Worm (Caenorhabditis elegans) whole organism, young adult: ENCODE data around the gene sms-5.

ENCODE experiments used
- B0261.1 ChIP-seq: sonication (generic microtip); optimal IDR thresholded peaks from 2 replicates; lab custom pipeline; 2016; ENCODE audit warnings: mild to moderate bottlenecking, missing genetic modification characterization, moderate library complexity, missing compliant biosample characterization
- C17E4.6 ChIP-seq: fragments of 200-800 bp; sonication (Bioruptor generic); IDR thresholded peaks from 2 replicates; pipeline ENCODE4 v1.3.6; 2022; ENCODE audit warnings: missing genetic modification reagents, missing genetic modification characterization, missing compliant biosample characterization
- F10E7.11 ChIP-seq: sonication (generic microtip); optimal IDR thresholded peaks from 2 replicates; lab custom pipeline; 2017; ENCODE audit warnings: mild to moderate bottlenecking, missing genetic modification characterization, moderate library complexity, missing compliant biosample characterization
- F57A8.1 ChIP-seq: fragments of 200-800 bp; sonication (Bioruptor generic); optimal IDR thresholded peaks from 2 replicates; lab custom pipeline; 2018; ENCODE audit warnings: mild to moderate bottlenecking, missing genetic modification characterization, moderate library complexity, missing compliant biosample characterization
- K11D2.4 ChIP-seq: fragments of 200-800 bp; sonication (Bioruptor generic); IDR thresholded peaks from 2 replicates; pipeline ENCODE4 v1.3.6; 2022; ENCODE audit warnings: missing genetic modification reagents, missing genetic modification characterization, missing compliant biosample characterization
- T07F8.4 ChIP-seq: sonication (generic microtip); optimal IDR thresholded peaks from 2 replicates; lab custom pipeline; 2016; ENCODE audit warnings: mild to moderate bottlenecking, missing genetic modification characterization, moderate library complexity, missing compliant biosample characterization
- Y67H2A.10 ChIP-seq: fragments of 200-800 bp; sonication (Bioruptor generic); conservative IDR thresholded peaks from 2 replicates; pipeline ENCODE4 v1.3.6; 2022; ENCODE audit warnings: missing genetic modification reagents, missing genetic modification characterization, missing compliant biosample characterization
- Y79H2A.3 ChIP-seq: fragments of 200-800 bp; sonication (Bioruptor generic); conservative IDR thresholded peaks from 2 replicates; pipeline ENCODE4 v1.3.6; 2022; ENCODE audit warnings: missing genetic modification reagents, missing genetic modification characterization, missing compliant biosample characterization
- Y95B8A.8 ChIP-seq: fragments of 200-800 bp; sonication (Bioruptor generic); IDR thresholded peaks from 2 replicates; pipeline ENCODE4 v1.3.6; 2022; ENCODE audit warnings: missing genetic modification reagents, missing genetic modification characterization, missing compliant biosample characterization
- ama-1 ChIP-seq, 3 experiments: fragments of 150-350 bp in 1 of 3; sonication (generic microtip) in 2 of 3; optimal IDR thresholded peaks; 2 replicates each; lab custom pipeline; 2014 to 2018; ENCODE audit warnings: missing biosample characterization in 2 of 3, missing genetic modification characterization in 2 of 3, missing genetic modification reagents in 2 of 3
- athp-1 ChIP-seq: sonication (generic microtip); optimal IDR thresholded peaks from 2 replicates; lab custom pipeline; 2017; ENCODE audit warnings: mild to moderate bottlenecking, missing genetic modification characterization, missing compliant biosample characterization
- attf-6 ChIP-seq: fragments of 200-800 bp; sonication (Bioruptor generic); IDR thresholded peaks from 2 replicates; pipeline ENCODE4 v1.3.6; 2022; ENCODE audit warnings: missing genetic modification reagents, missing genetic modification characterization, missing compliant biosample characterization
- bed-2 ChIP-seq: fragments of 200-800 bp; sonication (Bioruptor generic); IDR thresholded peaks from 2 replicates; pipeline ENCODE4 v1.3.6; 2022; ENCODE audit warnings: missing genetic modification reagents, missing genetic modification characterization, missing compliant biosample characterization
- ccch-3 ChIP-seq: fragments of 200-800 bp; sonication (Bioruptor generic); optimal IDR thresholded peaks from 2 replicates; lab custom pipeline; 2018; ENCODE audit warnings: mild to moderate bottlenecking, missing genetic modification characterization, missing compliant biosample characterization
- ceh-100 ChIP-seq: fragments of 200-800 bp; sonication (Bioruptor generic); IDR thresholded peaks from 2 replicates; pipeline ENCODE4 v1.3.6; 2022; ENCODE audit warnings: missing genetic modification reagents, missing genetic modification characterization, missing compliant biosample characterization
- dox-1 ChIP-seq: fragments of 200-800 bp; sonication (Bioruptor generic); IDR thresholded peaks from 2 replicates; pipeline ENCODE4 v1.3.6; 2022; ENCODE audit warnings: missing genetic modification reagents, missing genetic modification characterization, missing compliant biosample characterization
- egl-44 ChIP-seq: fragments of 200-800 bp; sonication (Bioruptor generic); IDR thresholded peaks from 2 replicates; pipeline ENCODE4 v1.3.6; 2022; ENCODE audit warnings: missing genetic modification reagents, missing genetic modification characterization, missing compliant biosample characterization
- ekl-4 ChIP-seq: fragments of 200-800 bp; sonication (Bioruptor generic); IDR thresholded peaks from 2 replicates; pipeline ENCODE4 v1.3.6; 2022; ENCODE audit warnings: missing genetic modification reagents, missing genetic modification characterization, missing compliant biosample characterization
- ets-4 ChIP-seq: fragments of 200-800 bp; sonication (Bioruptor generic); optimal IDR thresholded peaks from 2 replicates; lab custom pipeline; 2018; ENCODE audit warnings: mild to moderate bottlenecking, missing genetic modification characterization, missing compliant biosample characterization
- fkh-3 ChIP-seq: sonication (generic microtip); optimal IDR thresholded peaks from 2 replicates; lab custom pipeline; 2016; ENCODE audit warnings: mild to moderate bottlenecking, missing genetic modification characterization, missing compliant biosample characterization
- hlh-26 ChIP-seq: fragments of 200-800 bp; sonication (Bioruptor generic); conservative IDR thresholded peaks from 2 replicates; pipeline ENCODE4 v1.3.6; 2022; ENCODE audit warnings: missing genetic modification reagents, missing genetic modification characterization, missing compliant biosample characterization
- hmg-1.2 ChIP-seq: fragments of 200-800 bp; sonication (Bioruptor generic); IDR thresholded peaks from 2 replicates; pipeline ENCODE4 v1.3.6; 2022; ENCODE audit warnings: missing genetic modification reagents, missing genetic modification characterization, missing compliant biosample characterization
- hmg-20 ChIP-seq: fragments of 200-800 bp; sonication (Bioruptor generic); IDR thresholded peaks from 2 replicates; pipeline ENCODE4 v1.3.6; 2022; ENCODE audit warnings: missing genetic modification reagents, missing genetic modification characterization, missing compliant biosample characterization
- lag-1 ChIP-seq: fragments of 200-800 bp; sonication (Bioruptor generic); IDR thresholded peaks from 2 replicates; pipeline ENCODE4 v1.3.6; 2022; ENCODE audit warnings: missing genetic modification reagents, missing genetic modification characterization, missing compliant biosample characterization
- let-526 ChIP-seq: fragments of 200-800 bp; sonication (Bioruptor generic); IDR thresholded peaks from 2 replicates; pipeline ENCODE4 v1.3.6; 2022; ENCODE audit warnings: missing genetic modification reagents, missing genetic modification characterization, missing compliant biosample characterization
- let-607 ChIP-seq, 2 experiments: fragments of 200-800 bp in 1 of 2; sonication (Bioruptor generic) in 1 of 2; sonication (generic microtip) in 1 of 2; optimal IDR thresholded peaks; 2 replicates each; lab custom pipeline; 2016 to 2018; ENCODE audit warnings: mild to moderate bottlenecking in 2 of 2, missing compliant biosample characterization in 2 of 2, missing genetic modification characterization in 2 of 2, moderate library complexity in 2 of 2, missing genotype in 1 of 2
- lin-40 ChIP-seq: sonication (generic microtip); optimal IDR thresholded peaks from 2 replicates; lab custom pipeline; 2016; ENCODE audit warnings: missing genetic modification characterization, mild to moderate bottlenecking, missing compliant biosample characterization, missing genotype, missing genetic modification reagents
- lsl-1 ChIP-seq: fragments of 200-800 bp; sonication (Bioruptor generic); optimal IDR thresholded peaks from 2 replicates; lab custom pipeline; 2018; ENCODE audit warnings: mild to moderate bottlenecking, missing genetic modification characterization, moderate library complexity, missing compliant biosample characterization
- madf-10 ChIP-seq: sonication (generic microtip); optimal IDR thresholded peaks from 2 replicates; lab custom pipeline; 2016; ENCODE audit warnings: mild to moderate bottlenecking, missing genetic modification characterization, missing compliant biosample characterization
- madf-6 ChIP-seq: fragments of 200-800 bp; sonication (Bioruptor generic); IDR thresholded peaks from 2 replicates; pipeline ENCODE4 v1.3.6; 2022; ENCODE audit warnings: missing genetic modification reagents, missing genetic modification characterization, missing compliant biosample characterization
- madf-8 ChIP-seq: fragments of 200-800 bp; sonication (Bioruptor generic); conservative IDR thresholded peaks from 2 replicates; pipeline ENCODE4 v1.3.6; 2022; ENCODE audit warnings: missing genetic modification reagents, missing genetic modification characterization, missing compliant biosample characterization
- mcd-1 ChIP-seq: fragments of 200-800 bp; sonication (Bioruptor generic); IDR thresholded peaks from 2 replicates; pipeline ENCODE4 v1.3.6; 2022; ENCODE audit warnings: missing genetic modification reagents, missing genetic modification characterization, missing compliant biosample characterization
- mel-28 ChIP-seq: sonication (generic microtip); optimal IDR thresholded peaks from 2 replicates; lab custom pipeline; 2016; ENCODE audit warnings: borderline replicate concordance, mild to moderate bottlenecking, missing genetic modification characterization, missing compliant biosample characterization
- mxl-1 ChIP-seq: sonication (generic microtip); optimal IDR thresholded peaks from 2 replicates; lab custom pipeline; 2016; ENCODE audit warnings: missing genetic modification characterization, missing compliant biosample characterization
- nfyb-1 ChIP-seq: fragments of 200-800 bp; sonication (Bioruptor generic); IDR thresholded peaks from 2 replicates; pipeline ENCODE4 v1.3.6; 2022; ENCODE audit warnings: missing genetic modification reagents, missing genetic modification characterization, missing compliant biosample characterization
- nhr-179 ChIP-seq: sonication (generic microtip); optimal IDR thresholded peaks from 2 replicates; lab custom pipeline; 2016; ENCODE audit warnings: mild to moderate bottlenecking, missing genetic modification characterization, missing compliant biosample characterization
- nhr-90 ChIP-seq: sonication (generic microtip); optimal IDR thresholded peaks from 2 replicates; lab custom pipeline; 2016; ENCODE audit warnings: missing genotype, mild to moderate bottlenecking, missing genetic modification characterization, missing compliant biosample characterization
- pbrm-1 ChIP-seq: fragments of 200-800 bp; sonication (Bioruptor generic); IDR thresholded peaks from 2 replicates; pipeline ENCODE4 v1.3.6; 2022; ENCODE audit warnings: missing genetic modification reagents, missing genetic modification characterization, missing compliant biosample characterization
- pha-4 ChIP-seq: fragments of 150-350 bp; sonication (generic microtip); optimal IDR thresholded peaks from 2 replicates; lab custom pipeline; 2014; ENCODE audit warnings: missing biosample characterization, missing genetic modification reagents, missing genetic modification characterization
- rec-8 ChIP-seq, 2 experiments: sonication (generic microtip); optimal IDR thresholded peaks; 2 replicates each; lab custom pipeline; 2016; ENCODE audit warnings: mild to moderate bottlenecking in 2 of 2, missing genetic modification characterization in 2 of 2, missing genetic modification reagents in 2 of 2, missing genotype in 2 of 2, missing biosample characterization in 1 of 2, missing compliant biosample characterization in 1 of 2, moderate library complexity in 1 of 2
- snpc-3.4 ChIP-seq: sonication (generic microtip); optimal IDR thresholded peaks from 2 replicates; lab custom pipeline; 2017; ENCODE audit warnings: missing genetic modification characterization, mild to moderate bottlenecking, missing compliant biosample characterization, antibody characterized with exemption, moderate library complexity, missing genotype, missing genetic modification reagents
- somi-1 ChIP-seq: fragments of 200-800 bp; sonication (Bioruptor generic); optimal IDR thresholded peaks from 2 replicates; lab custom pipeline; 2018; ENCODE audit warnings: mild to moderate bottlenecking, missing genetic modification characterization, missing compliant biosample characterization
- xnd-1 ChIP-seq: sonication (generic microtip); optimal IDR thresholded peaks from 2 replicates; lab custom pipeline; 2016; ENCODE audit warnings: missing genotype, missing genetic modification reagents, missing genetic modification characterization, missing compliant biosample characterization
- zfh-2 ChIP-seq: fragments of 200-800 bp; sonication (Bioruptor generic); conservative IDR thresholded peaks from 2 replicates; pipeline ENCODE4 v1.3.6; 2022; ENCODE audit warnings: missing genetic modification reagents, missing genetic modification characterization, missing compliant biosample characterization
- ztf-28 ChIP-seq: fragments of 200-800 bp; sonication (Bioruptor generic); IDR thresholded peaks from 2 replicates; pipeline ENCODE4 v1.3.6; 2022; ENCODE audit warnings: missing genetic modification reagents, missing genetic modification characterization, missing compliant biosample characterization

Gene sms-5

ce11 chrII:508603-509002, 13.4 kb downstream of the sms-5 start:
- TF ChIP-seq xnd-1 (tag; lab: Kevin White, UChicago) (no peak), lag-1 (GFP tag; lab: Robert Waterston, UW) (no peak), F10E7.11 (tag; lab: Kevin White, UChicago) (no peak), ets-4 (GFP tag; lab: Kevin White, UChicago) (no peak), lsl-1 (GFP tag; lab: Kevin White, UChicago) (no peak), mxl-1 (tag; lab: Kevin White, UChicago) (no peak), C17E4.6 (GFP tag; lab: Robert Waterston, UW) (no peak), snpc-3.4 (tag; lab: Kevin White, UChicago) (no peak), hmg-20 (GFP tag; lab: Robert Waterston, UW) (no peak)

- TF ChIP-seq ama-1 (optimal IDR thresholded peaks at IDR 0.05; lab: Kevin White, UChicago) (no peak), ama-1 (GFP tag; optimal IDR thresholded peaks at IDR 0.05; lab: Kevin White, UChicago) (no peak), athp-1 (tag; lab: Kevin White, UChicago) (no peak), lin-40 (no peak), hmg-1.2 (GFP tag; lab: Robert Waterston, UW) (no peak), pha-4 (no peak), zfh-2 (no peak), madf-10 (no peak), fkh-3 (tag; lab: Kevin White, UChicago) (no peak), nhr-90 (no peak), nfyb-1 (GFP tag; lab: Robert Waterston, UW) (no peak), snpc-3.4 (tag; lab: Kevin White, UChicago) (no peak), nhr-179 (tag; lab: Kevin White, UChicago) (no peak), ceh-100 (GFP tag; lab: Robert Waterston, UW) (no peak), C17E4.6 (GFP tag; lab: Robert Waterston, UW) (no peak), Y79H2A.3 (no peak), let-526 (GFP tag; lab: Robert Waterston, UW) (no peak)
Observed at ce11 chrII:509230-509629, 14.0 kb downstream of the sms-5 start, which contains the start of gene srh-105. srh-105 (minus strand) TSS chrII:509330.

DNA sequence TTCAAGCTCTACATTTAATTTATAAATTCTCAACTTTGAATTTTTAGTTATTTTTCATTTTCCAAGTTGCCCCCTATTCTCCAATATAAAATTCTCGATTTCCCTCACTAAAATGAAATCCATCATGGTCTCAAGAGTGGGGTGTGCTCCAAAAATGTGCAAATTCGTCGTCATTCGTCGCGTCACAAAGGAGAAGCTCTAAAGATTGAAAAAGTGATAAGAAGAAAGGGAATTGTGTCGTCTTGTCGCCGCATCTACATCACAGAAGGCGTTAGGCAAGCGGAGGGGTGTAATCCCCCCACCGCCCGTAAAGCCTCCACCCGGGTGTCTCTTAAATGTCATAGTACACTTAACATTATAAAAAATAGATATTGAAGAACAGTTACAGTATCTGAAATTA, 16.7 kb downstream of the sms-5 start:
- TF ChIP-seq mcd-1 (GFP tag; lab: Robert Waterston, UW) (no peak), F57A8.1 (GFP tag; lab: Kevin White, UChicago) (no peak), madf-6 (GFP tag; lab: Robert Waterston, UW) (no peak), egl-44 (GFP tag; lab: Robert Waterston, UW) (no peak), Y95B8A.8 (GFP tag; lab: Robert Waterston, UW) (no peak), bed-2 (GFP tag; lab: Robert Waterston, UW) (no peak), rec-8 (tag; optimal IDR thresholded peaks at IDR 0.05; lab: Kevin White, UChicago) (no peak), attf-6 (GFP tag; lab: Robert Waterston, UW) (no peak), hlh-26 (GFP tag; lab: Robert Waterston, UW) (no peak), somi-1 (no peak), ztf-28 (no peak), ets-4 (GFP tag; lab: Kevin White, UChicago) (no peak), K11D2.4 (GFP tag; lab: Robert Waterston, UW) (no peak)

ce11 chrII:512630-513029, 17.4 kb downstream of the sms-5 start:
- TF ChIP-seq pbrm-1 (GFP tag; lab: Robert Waterston, UW) (no peak), ekl-4 (GFP tag; lab: Robert Waterston, UW) (no peak), ccch-3 (GFP tag; lab: Kevin White, UChicago) (no peak), Y67H2A.10 (GFP tag; lab: Robert Waterston, UW) (no peak), madf-8 (GFP tag; lab: Robert Waterston, UW) (no peak), dox-1 (GFP tag; lab: Robert Waterston, UW) (no peak), mel-28 (tag; lab: Kevin White, UChicago) (no peak), madf-10 (no peak), T07F8.4 (tag; lab: Kevin White, UChicago) (no peak), let-607 (tag; optimal IDR thresholded peaks at IDR 0.05; lab: Kevin White, UChicago) (no peak), fkh-3 (tag; lab: Kevin White, UChicago) (no peak), B0261.1 (no peak)
